Worm (Caenorhabditis elegans) whole organism, L2 larva: ENCODE data around the gene R02D5.9.

ENCODE experiments used
- aly-2 ChIP-seq: fragments of 150-350 bp; optimal IDR thresholded peaks from 2 replicates; lab custom pipeline; 2014; ENCODE audit warnings: missing biosample characterization, missing genetic modification characterization
- ama-1 ChIP-seq: fragments of 150-350 bp; optimal IDR thresholded peaks from 2 replicates; lab custom pipeline; 2018; ENCODE audit warnings: inconsistent platforms
- lin-39 ChIP-seq: fragments of 150-350 bp; optimal IDR thresholded peaks from 2 replicates; lab custom pipeline; 2014; ENCODE audit warnings: missing biosample characterization, missing genetic modification reagents, missing genetic modification characterization
- nhr-77 ChIP-seq: fragments of 150-350 bp; optimal IDR thresholded peaks from 2 replicates; lab custom pipeline; 2014; ENCODE audit warnings: missing biosample characterization, missing genetic modification characterization
- sma-9 ChIP-seq, 2 experiments: fragments of 150-350 bp in 1 of 2; sonication (generic microtip) in 1 of 2; optimal IDR thresholded peaks; 2 replicates each; lab custom pipeline; 2014 to 2016; ENCODE audit warnings: missing genetic modification characterization in 2 of 2, mild to moderate bottlenecking in 1 of 2, missing biosample characterization in 1 of 2, missing compliant biosample characterization in 1 of 2, missing genetic modification reagents in 1 of 2, moderate library complexity in 1 of 2

ce11 chrV:14521000-14521399, 10.1 kb upstream of the R02D5.9 start, which contains the start of gene C53A5.17:
- TF ChIP-seq lin-39 (tag; lab: Kevin White, UChicago), result no peak
- TF ChIP-seq sma-9 (GFP tag; optimal IDR thresholded peaks at IDR 0.05; lab: Kevin White, UChicago), result no peak
- TF ChIP-seq sma-9 (tag; optimal IDR thresholded peaks at IDR 0.05; lab: Kevin White, UChicago), result no peak
- no peak for TF ChIP-seq aly-2 (tag; lab: Kevin White, UChicago)
- TF ChIP-seq ama-1, result no peak
- no peak for TF ChIP-seq nhr-77 (tag; lab: Kevin White, UChicago)
